Worm (Caenorhabditis elegans): ENCODE measurements around the gene fbxa-65.
A peak's percentile ranks its signal among the peaks of the same experiment; 100 is the strongest.

fbxa-65 gene

DNA sequence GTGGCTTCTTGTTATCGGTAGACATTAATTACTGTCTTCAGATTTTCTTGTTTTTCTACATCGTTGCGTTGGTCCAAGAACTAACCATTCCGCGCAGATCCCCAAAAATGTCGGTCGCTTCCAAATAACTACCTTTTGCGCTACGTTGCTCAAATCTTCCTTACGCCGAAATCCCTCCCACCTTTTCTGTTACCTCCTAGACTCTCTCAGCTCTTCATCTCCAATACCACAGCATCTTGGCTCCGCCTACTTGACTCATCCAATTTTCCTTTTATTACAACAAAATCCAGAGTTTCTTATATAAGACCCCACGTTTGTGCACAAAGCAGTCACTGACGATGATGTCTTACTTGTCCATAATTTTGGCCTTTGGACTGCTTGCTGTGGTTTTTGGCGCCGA is 6.6 kb upstream of the fbxa-65 start, which contains the start of gene C17B7.12 (continued):
- TF ChIP-seq F26F4.8 (GFP tag; conservative IDR thresholded peaks at IDR 0.05) (no peak), lin-29 (GFP tag; IDR thresholded peaks at IDR 0.05) (no peak)

DNA sequence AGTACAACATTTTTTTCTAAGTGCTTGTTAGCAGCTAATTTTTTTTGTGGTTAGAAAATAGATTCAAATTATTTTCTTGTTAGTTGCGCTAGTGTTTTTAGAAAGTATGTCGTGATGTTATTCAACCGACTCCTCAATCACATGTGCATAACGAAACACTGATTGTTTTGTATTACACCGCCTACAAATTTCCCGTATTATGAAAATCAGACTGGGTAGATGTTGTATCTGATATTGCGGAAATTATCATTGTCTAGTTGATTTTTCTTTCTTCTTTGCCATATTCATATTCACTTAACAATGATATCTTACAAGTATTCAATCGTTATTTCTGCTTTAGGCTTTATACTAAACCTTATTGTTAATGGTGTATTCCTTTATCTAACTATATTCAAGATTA is 5.0 kb upstream of the fbxa-65 start, which contains the start of gene str-63:
TSS of gene str-63 (plus strand) at position 301 of the 400 bp plus-strand sequence.
- TF ChIP-seq ceh-28 (tag; optimal IDR thresholded peaks at IDR 0.05): no peak
- TF ChIP-seq zfp-3 (GFP tag; conservative IDR thresholded peaks at IDR 0.05): no peak
- no peak for TF ChIP-seq cey-2 (tag; optimal IDR thresholded peaks at IDR 0.05; ENCODE audit: borderline replicate concordance, insufficient read depth)
- TF ChIP-seq arid-1 (GFP tag; conservative IDR thresholded peaks at IDR 0.05): no peak
- TF ChIP-seq Y48G9A.11 (GFP tag; IDR thresholded peaks at IDR 0.05): no peak
- no peak for TF ChIP-seq ceh-62 (tag; optimal IDR thresholded peaks at IDR 0.05)
- TF ChIP-seq mdt-29 (GFP tag; IDR thresholded peaks at IDR 0.05): no peak
- no peak for TF ChIP-seq set-16 (GFP tag; IDR thresholded peaks at IDR 0.05)
- TF ChIP-seq pha-4 (GFP tag; IDR thresholded peaks at IDR 0.05): no peak
- TF ChIP-seq pha-4 (tag; optimal IDR thresholded peaks at IDR 0.05): no peak
- TF ChIP-seq nhr-11 (tag; optimal IDR thresholded peaks at IDR 0.05): no peak
- TF ChIP-seq T26A8.4 (GFP tag; IDR thresholded peaks at IDR 0.05): no peak
- no peak for TF ChIP-seq ZK337.2 (GFP tag; IDR thresholded peaks at IDR 0.05)
- no peak for TF ChIP-seq saeg-2 (GFP tag; IDR thresholded peaks at IDR 0.05)
- TF ChIP-seq lsy-2 (tag; optimal IDR thresholded peaks at IDR 0.05): no peak
- no peak for TF ChIP-seq mep-1 (tag; optimal IDR thresholded peaks at IDR 0.05)

DNA sequence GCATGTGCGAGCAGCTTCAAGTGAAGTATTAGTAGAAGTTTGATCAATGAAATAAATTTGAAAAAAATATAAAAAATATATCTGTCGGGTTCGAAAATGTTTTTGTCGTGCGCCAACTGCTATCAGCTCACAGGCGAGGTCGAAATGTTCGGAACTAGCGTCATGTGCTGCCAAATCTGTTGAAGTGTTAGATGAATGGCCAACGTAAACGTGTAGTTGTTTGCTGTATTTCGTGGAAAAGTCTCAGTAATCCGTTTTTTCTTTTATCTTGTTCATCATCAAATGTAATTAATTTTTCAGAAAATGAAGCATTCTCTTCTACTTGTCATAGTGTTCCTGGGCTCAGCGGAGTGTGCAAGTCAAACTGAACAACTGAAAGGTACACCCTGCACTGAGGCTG is 3.6 kb upstream of the fbxa-65 start, which contains the start of gene C17B7.15:
TSS of gene C17B7.15 (plus strand) at position 301 of the 400 bp plus-strand sequence.
- TF ChIP-seq jun-1 (tag; optimal IDR thresholded peaks at IDR 0.05) (no peak), daf-16 (GFP tag; optimal IDR thresholded peaks at IDR 0.05) (peak in 1 of 2 experiments; percentile 60), daf-16 (tag; optimal IDR thresholded peaks at IDR 0.05) (no peak)

DNA sequence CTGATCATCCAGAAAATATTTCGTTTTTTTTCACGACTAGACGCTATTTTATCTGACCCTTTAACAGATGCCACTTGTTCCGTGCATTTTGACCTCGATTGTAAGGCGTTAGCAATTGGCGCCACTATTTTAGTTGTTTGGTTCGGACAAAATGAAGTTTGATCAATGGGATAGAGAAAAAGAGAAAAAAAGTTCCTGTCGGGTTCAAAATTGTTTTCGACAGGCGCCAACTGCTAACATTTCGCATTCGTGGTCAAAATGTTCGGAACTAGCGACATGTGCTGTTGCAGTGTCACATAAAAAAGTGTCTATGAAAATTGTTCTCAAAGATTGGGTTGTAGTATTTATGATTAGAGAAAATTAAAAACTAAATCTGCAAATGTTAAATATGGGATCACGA is 1.2 kb upstream of the fbxa-65 start:
- TF ChIP-seq Y48G9A.11 (GFP tag; IDR thresholded peaks at IDR 0.05): no peak
- no peak for TF ChIP-seq tra-1 (GFP tag; IDR thresholded peaks at IDR 0.05)
- no peak for TF ChIP-seq Y105C5A.15 (GFP tag; IDR thresholded peaks at IDR 0.05)
- TF ChIP-seq nhr-11 (tag; optimal IDR thresholded peaks at IDR 0.05): no peak
- TF ChIP-seq jun-1 (tag; optimal IDR thresholded peaks at IDR 0.05): no peak
- TF ChIP-seq nhr-237 (tag; optimal IDR thresholded peaks at IDR 0.05): no peak
- peak; percentile 40 for TF ChIP-seq aha-1 (tag)
- no peak for TF ChIP-seq set-16 (GFP tag; IDR thresholded peaks at IDR 0.05)
- TF ChIP-seq nhr-48 (tag; optimal IDR thresholded peaks at IDR 0.05): peak; percentile 2
- no peak for TF ChIP-seq arid-1 (GFP tag; conservative IDR thresholded peaks at IDR 0.05)
- TF ChIP-seq spr-1 (tag; optimal IDR thresholded peaks at IDR 0.05): no peak
- TF ChIP-seq Y5F2A.4 (GFP tag; optimal IDR thresholded peaks at IDR 0.05): no peak
- TF ChIP-seq daf-16 (GFP tag; optimal IDR thresholded peaks at IDR 0.05): peak in 1 of 2 experiments; percentile 82
- no peak for TF ChIP-seq daf-16 (tag; optimal IDR thresholded peaks at IDR 0.05)
- no peak for TF ChIP-seq zip-11 (GFP tag; IDR thresholded peaks at IDR 0.05)
- no peak for TF ChIP-seq unc-130 (GFP tag; optimal IDR thresholded peaks at IDR 0.05)
- no peak for TF ChIP-seq nhr-10 (tag; optimal IDR thresholded peaks at IDR 0.05)
- TF ChIP-seq fos-1 (tag; optimal IDR thresholded peaks at IDR 0.05): no peak
- no peak for TF ChIP-seq dve-1 (tag; optimal IDR thresholded peaks at IDR 0.05; ENCODE audit: insufficient read depth)
- TF ChIP-seq dmd-6 (GFP tag; IDR thresholded peaks at IDR 0.05): peak; percentile 58
- no peak for TF ChIP-seq snpc-4 (tag; optimal IDR thresholded peaks at IDR 0.05)
- no peak for TF ChIP-seq ceh-82 (tag; optimal IDR thresholded peaks at IDR 0.05)
- TF ChIP-seq mep-1 (tag; optimal IDR thresholded peaks at IDR 0.05): no peak
- no peak for TF ChIP-seq unc-62 (GFP tag; optimal IDR thresholded peaks at IDR 0.05 in 1 of 2)
- no peak for TF ChIP-seq unc-62 (tag; optimal IDR thresholded peaks at IDR 0.05)
- TF ChIP-seq ceh-20 (GFP tag; IDR thresholded peaks at IDR 0.05): 0 out of 2 replicates have a peak, but pooled peaks have one; percentile 47
- no peak for TF ChIP-seq F44E2.7 (GFP tag; IDR thresholded peaks at IDR 0.05)
- no peak for TF ChIP-seq nhr-6 (tag; optimal IDR thresholded peaks at IDR 0.05)
- TF ChIP-seq nhr-25 (tag; optimal IDR thresholded peaks at IDR 0.05; ENCODE audit: borderline replicate concordance, insufficient read depth): no peak
- peak; percentile 64 for TF ChIP-seq hlh-11 (tag; optimal IDR thresholded peaks at IDR 0.05)
- no peak for TF ChIP-seq R02D3.7 (tag; optimal IDR thresholded peaks at IDR 0.05)
- no peak for TF ChIP-seq sdz-12 (GFP tag; optimal IDR thresholded peaks at IDR 0.05)
- TF ChIP-seq F49E8.2 (tag; optimal IDR thresholded peaks at IDR 0.05; ENCODE audit: borderline replicate concordance): no peak
